Fruit fly (Drosophila melanogaster) whole organism, embryonic: ENCODE results near the gene CG9948.

Experiments
- Ada2b ChIP-seq: fragments of 200-800 bp; sonication (Bioruptor generic); IDR thresholded peaks from 2 replicates; pipeline ENCODE4 v1.3.6; 2022; ENCODE audit warnings: missing biosample characterization, missing genetic modification characterization
- Adf1 ChIP-seq: fragments of 200-800 bp; sonication (Bioruptor generic); IDR thresholded peaks from 2 replicates; pipeline ENCODE4 v1.3.6; 2022; ENCODE audit warnings: missing biosample characterization, missing genetic modification characterization
- CG10462 ChIP-seq: fragments of 200-800 bp; sonication (Bioruptor generic); optimal IDR thresholded peaks from 2 replicates; lab custom pipeline; 2016; ENCODE audit warnings: missing biosample characterization, missing genetic modification characterization
- CG10979 ChIP-seq: fragments of 200-800 bp; sonication (Bioruptor generic); optimal IDR thresholded peaks from 2 replicates; lab custom pipeline; 2018; ENCODE audit warnings: missing biosample characterization, mild to moderate bottlenecking, missing genetic modification characterization, moderate library complexity
- CG11093 ChIP-seq: fragments of 200-800 bp; sonication (Bioruptor generic); IDR thresholded peaks from 3 replicates; pipeline ENCODE4 v1.3.6; 2022; ENCODE audit warnings: missing biosample characterization, missing genetic modification characterization
- CG12391 ChIP-seq: fragments of 200-800 bp; sonication (Bioruptor generic); optimal IDR thresholded peaks from 3 replicates; lab custom pipeline; 2018; ENCODE audit warnings: missing biosample characterization, mild to moderate bottlenecking, missing genetic modification characterization, moderate library complexity
- CG13624 ChIP-seq: fragments of 200-800 bp; sonication (Bioruptor generic); optimal IDR thresholded peaks from 2 replicates; lab custom pipeline; 2016; ENCODE audit warnings: missing biosample characterization, missing genetic modification characterization
- CG14860 ChIP-seq: fragments of 200-800 bp; sonication (Bioruptor generic); IDR thresholded peaks from 3 replicates; pipeline ENCODE4 v1.3.6; 2022; ENCODE audit warnings: missing biosample characterization, missing genetic modification characterization; ENCODE audit not compliant: partially characterized antibody
- CG1529 ChIP-seq: fragments of 200-800 bp; sonication (Bioruptor generic); optimal IDR thresholded peaks from 3 replicates; lab custom pipeline; 2018; ENCODE audit warnings: missing biosample characterization, missing genetic modification characterization
- CG15601 ChIP-seq: fragments of 200-800 bp; sonication (Bioruptor generic); optimal IDR thresholded peaks from 3 replicates; lab custom pipeline; 2019; ENCODE audit warnings: missing biosample characterization, mild to moderate bottlenecking, missing genetic modification characterization, moderate library complexity
- CG1602 ChIP-seq: fragments of 200-800 bp; sonication (Bioruptor generic); optimal IDR thresholded peaks from 3 replicates; lab custom pipeline; 2016; ENCODE audit warnings: missing biosample characterization, missing genetic modification characterization
- CG2202 ChIP-seq: fragments of 200-800 bp; sonication (Bioruptor generic); optimal IDR thresholded peaks from 2 replicates; lab custom pipeline; 2018; ENCODE audit warnings: missing biosample characterization, mild to moderate bottlenecking, missing genetic modification characterization
- CG2712 ChIP-seq: fragments of 200-800 bp; optimal IDR thresholded peaks from 3 replicates; lab custom pipeline; 2019; ENCODE audit warnings: missing biosample characterization, mild to moderate bottlenecking, missing genetic modification characterization, moderate library complexity
- CG31441 ChIP-seq: fragments of 200-800 bp; sonication (Bioruptor generic); IDR thresholded peaks from 2 replicates; pipeline ENCODE4 v1.3.6; 2022; ENCODE audit warnings: missing biosample characterization, missing genetic modification characterization
- CG34224 ChIP-seq: fragments of 200-800 bp; sonication (Bioruptor generic); IDR thresholded peaks from 3 replicates; pipeline ENCODE4 v1.3.6; 2022; ENCODE audit warnings: missing biosample characterization, missing genetic modification characterization; ENCODE audit not compliant: partially characterized antibody
- CG43689 ChIP-seq: fragments of 200-800 bp; sonication (Bioruptor generic); IDR thresholded peaks from 2 replicates; pipeline ENCODE4 v1.3.6; 2022; ENCODE audit warnings: missing biosample characterization, missing genetic modification characterization
- CG5180 ChIP-seq: fragments of 200-800 bp; sonication (Bioruptor generic); optimal IDR thresholded peaks from 3 replicates; lab custom pipeline; 2017; ENCODE audit warnings: missing biosample characterization, missing genetic modification characterization, mild to moderate bottlenecking, moderate library complexity, missing genetic modification reagents
- CG6791 ChIP-seq: fragments of 200-800 bp; sonication (Bioruptor generic); IDR thresholded peaks from 3 replicates; pipeline ENCODE4 v1.3.6; 2022; ENCODE audit warnings: missing biosample characterization, missing genetic modification characterization; ENCODE audit not compliant: partially characterized antibody
- CG9797 ChIP-seq: fragments of 200-800 bp; sonication (Bioruptor generic); optimal IDR thresholded peaks from 3 replicates; lab custom pipeline; 2018; ENCODE audit warnings: missing biosample characterization, mild to moderate bottlenecking, missing genetic modification characterization
- CoRest ChIP-seq: fragments of 200-800 bp; sonication (Bioruptor generic); optimal IDR thresholded peaks from 3 replicates; lab custom pipeline; 2018; ENCODE audit warnings: missing biosample characterization, mild to moderate bottlenecking, missing genetic modification characterization, moderate library complexity
- D ChIP-seq, 2 experiments: fragments of 200-800 bp in 1 of 2; fragments of >200 bp in 1 of 2; sonication (Bioruptor generic) in 1 of 2; optimal IDR thresholded peaks; 2 replicates in 1 of 2; 3 replicates in 1 of 2; lab custom pipeline; 2017; ENCODE audit warnings: mild to moderate bottlenecking in 1 of 2, missing biosample characterization in 1 of 2, missing genetic modification characterization in 1 of 2, missing genetic modification reagents in 1 of 2
- E2f2 ChIP-seq: fragments of 200-800 bp; sonication (Bioruptor generic); IDR thresholded peaks from 2 replicates; pipeline ENCODE4 v1.3.6; 2022; ENCODE audit warnings: missing biosample characterization, missing genetic modification characterization
- Ets97D ChIP-seq: fragments of 200-800 bp; sonication (Bioruptor generic); optimal IDR thresholded peaks from 3 replicates; lab custom pipeline; 2016; ENCODE audit warnings: missing biosample characterization, missing genetic modification characterization
- H2.0 ChIP-seq: fragments of 200-800 bp; sonication (Bioruptor generic); IDR thresholded peaks from 2 replicates; pipeline ENCODE4 v1.3.6; 2022; ENCODE audit warnings: missing biosample characterization, missing genetic modification characterization
- HHEX ChIP-seq: fragments of 200-800 bp; sonication (Bioruptor generic); optimal IDR thresholded peaks from 3 replicates; lab custom pipeline; 2017; ENCODE audit warnings: missing biosample characterization, mild to moderate bottlenecking, missing genetic modification characterization, missing genetic modification reagents
- HLH54F ChIP-seq: fragments of 200-800 bp; sonication (Bioruptor generic); optimal IDR thresholded peaks from 3 replicates; lab custom pipeline; 2016; ENCODE audit warnings: missing biosample characterization, missing genetic modification characterization
- Hr3 ChIP-seq: fragments of 200-800 bp; sonication (Bioruptor generic); optimal IDR thresholded peaks from 3 replicates; lab custom pipeline; 2016; ENCODE audit warnings: missing biosample characterization, missing genetic modification characterization
- Jarid2 ChIP-seq: fragments of 200-800 bp; sonication (Bioruptor generic); optimal IDR thresholded peaks from 3 replicates; lab custom pipeline; 2017; ENCODE audit warnings: mild to moderate bottlenecking, missing biosample characterization, missing genetic modification reagents, missing genetic modification characterization
- Kr ChIP-seq: fragments of 200-800 bp; sonication (Bioruptor generic); optimal IDR thresholded peaks from 2 replicates; lab custom pipeline; 2017; ENCODE audit warnings: missing biosample characterization, mild to moderate bottlenecking, missing genetic modification characterization
- MESR4 ChIP-seq: fragments of 200-800 bp; sonication (Bioruptor generic); optimal IDR thresholded peaks from 2 replicates; lab custom pipeline; 2018; ENCODE audit warnings: missing biosample characterization, mild to moderate bottlenecking, missing genetic modification characterization, moderate library complexity
- Mad ChIP-seq: fragments of 200-800 bp; sonication (Bioruptor generic); optimal IDR thresholded peaks from 2 replicates; lab custom pipeline; 2016; ENCODE audit warnings: missing biosample characterization, missing genetic modification characterization
- Meics ChIP-seq: fragments of 200-800 bp; sonication (Bioruptor generic); optimal IDR thresholded peaks from 2 replicates; lab custom pipeline; 2017; ENCODE audit warnings: missing biosample characterization, mild to moderate bottlenecking, missing genetic modification characterization
- Xrp1 ChIP-seq: fragments of 200-800 bp; sonication (Bioruptor generic); IDR thresholded peaks from 2 replicates; pipeline ENCODE4 v1.3.6; 2022; ENCODE audit warnings: missing biosample characterization, missing genetic modification characterization
- bbx ChIP-seq: fragments of 200-800 bp; sonication (Bioruptor generic); IDR thresholded peaks from 2 replicates; pipeline ENCODE4 v1.3.6; 2022; ENCODE audit warnings: missing biosample characterization, missing genetic modification characterization; ENCODE audit not compliant: partially characterized antibody
- cas ChIP-seq: fragments of 200-800 bp; sonication (Bioruptor generic); IDR thresholded peaks from 2 replicates; pipeline ENCODE4 v1.3.6; 2022; ENCODE audit warnings: missing biosample characterization, missing genetic modification characterization
- chif ChIP-seq, 2 experiments: fragments of 200-800 bp; sonication (Bioruptor generic); optimal IDR thresholded peaks; 3 replicates each; lab custom pipeline; 2016; ENCODE audit warnings: missing biosample characterization in 2 of 2, missing genetic modification characterization in 2 of 2
- gcm ChIP-seq: fragments of 200-800 bp; sonication (Bioruptor generic); optimal IDR thresholded peaks from 2 replicates; lab custom pipeline; 2019; ENCODE audit warnings: missing biosample characterization, mild to moderate bottlenecking, missing genetic modification characterization, moderate library complexity
- grn ChIP-seq: fragments of 200-800 bp; sonication (Bioruptor generic); optimal IDR thresholded peaks from 3 replicates; lab custom pipeline; 2017; ENCODE audit warnings: missing biosample characterization, missing genetic modification characterization
- jumu ChIP-seq: fragments of 200-800 bp; sonication (Bioruptor generic); optimal IDR thresholded peaks from 3 replicates; lab custom pipeline; 2016; ENCODE audit warnings: missing biosample characterization, missing genetic modification characterization
- klu ChIP-seq: fragments of 200-800 bp; sonication (Bioruptor generic); IDR thresholded peaks from 2 replicates; pipeline ENCODE4 v1.3.6; 2022; ENCODE audit warnings: missing biosample characterization, missing genetic modification characterization
- mirr ChIP-seq: fragments of 200-800 bp; sonication (Bioruptor generic); optimal IDR thresholded peaks from 3 replicates; lab custom pipeline; 2018; ENCODE audit warnings: missing biosample characterization, mild to moderate bottlenecking, missing genetic modification characterization
- nerfin-2 ChIP-seq: fragments of 200-800 bp; sonication (Bioruptor generic); IDR thresholded peaks from 2 replicates; pipeline ENCODE4 v1.3.6; 2022; ENCODE audit warnings: missing biosample characterization, missing genetic modification characterization; ENCODE audit not compliant: partially characterized antibody
- oc ChIP-seq: fragments of 200-800 bp; sonication (Bioruptor generic); optimal IDR thresholded peaks from 2 replicates; lab custom pipeline; 2018; ENCODE audit warnings: missing biosample characterization, mild to moderate bottlenecking, missing genetic modification characterization, moderate library complexity
- pan ChIP-seq, 4 experiments: fragments of >200 bp in 3 of 4; fragments of 200-800 bp in 1 of 4; sonication (Bioruptor generic) in 1 of 4; optimal IDR thresholded peaks in 3 of 4; IDR thresholded peaks in 1 of 4; 2 replicates each; pipeline versions ENCODE4 v1.3.6 to Lab custom; 2017 to 2022; ENCODE audit warnings: missing biosample characterization in 2 of 4, missing genetic modification characterization in 2 of 4, mixed read lengths in 1 of 4
- ro ChIP-seq: fragments of 200-800 bp; sonication (Bioruptor generic); IDR thresholded peaks from 2 replicates; pipeline ENCODE4 v1.3.6; 2022; ENCODE audit warnings: missing biosample characterization, missing genetic modification characterization
- sisA ChIP-seq: fragments of 200-800 bp; sonication (Bioruptor generic); IDR thresholded peaks from 2 replicates; pipeline ENCODE4 v1.3.6; 2022; ENCODE audit warnings: missing biosample characterization, missing genetic modification characterization

Gene CG9948

dm6 chr3L:6955254-6956229 is at the start of gene CG9948, which contains the start of gene CG10077 (continued):
- TF ChIP-seq pan (optimal IDR thresholded peaks at IDR 0.05; lab: Kevin White, UChicago) (no peak), pan (GFP tag; optimal IDR thresholded peaks at IDR 0.05 in 1 of 2, IDR thresholded peaks at IDR 0.05 in 1 of 2) (peak in 1 of 2 experiments; percentile 94), CG6791 (GFP tag; lab: Robert Waterston, UW) (peak; percentile 80), Ada2b (peak; percentile 94), gcm (GFP tag; lab: Kevin White, UChicago) (peak; percentile 92), CG13624 (GFP tag; lab: Kevin White, UChicago) (peak; percentile 47), Meics (peak; percentile 90), oc (tag; lab: Kevin White, UChicago) (no peak), Xrp1 (GFP tag; lab: Robert Waterston, UW) (peak; percentile 95), CG15601 (tag; lab: Kevin White, UChicago) (peak; percentile 86), HHEX (GFP tag; lab: Kevin White, UChicago) (peak; percentile 87), E2f2 (GFP tag; lab: Robert Waterston, UW) (peak; percentile 72), Adf1 (GFP tag; lab: Robert Waterston, UW) (peak; percentile 47), Kr (no peak), CoRest (tag; lab: Kevin White, UChicago) (peak; percentile 91), CG43689 (GFP tag; lab: Robert Waterston, UW) (peak; percentile 64), CG9797 (peak; percentile 45), Jarid2 (GFP tag; lab: Kevin White, UChicago) (peak; percentile 47), Hr3 (GFP tag; lab: Kevin White, UChicago) (peak; percentile 89), ro (peak; percentile 53; the same call in 1 of the 2 replicates), nerfin-2 (GFP tag; lab: Robert Waterston, UW) (peak; percentile 76), MESR4 (GFP tag; lab: Kevin White, UChicago) (peak; percentile 92), HLH54F (GFP tag; lab: Kevin White, UChicago) (peak; percentile 51), CG12391 (tag; lab: Kevin White, UChicago) (peak; percentile 93), CG5180 (GFP tag; lab: Kevin White, UChicago) (peak; percentile 65), mirr (GFP tag; lab: Kevin White, UChicago) (peak; percentile 83), CG1529 (GFP tag; lab: Kevin White, UChicago) (peak; percentile 80), cas (GFP tag; lab: Robert Waterston, UW) (no peak), CG11093 (peak; percentile 83), CG2202 (tag; lab: Kevin White, UChicago) (peak; percentile 83), klu (GFP tag; lab: Robert Waterston, UW) (peak; percentile 69), CG10979 (peak; percentile 89), CG10462 (GFP tag; lab: Kevin White, UChicago) (peak; percentile 77), CG34224 (GFP tag; lab: Robert Waterston, UW) (peak; percentile 83; the same call in 2 of the 3 replicates), CG1602 (GFP tag; lab: Kevin White, UChicago) (peak; percentile 90), sisA (GFP tag; lab: Robert Waterston, UW) (peak; percentile 93), CG14860 (GFP tag; lab: Robert Waterston, UW) (peak; percentile 82), bbx (GFP tag; lab: Robert Waterston, UW) (peak; percentile 76), Mad (GFP tag; lab: Kevin White, UChicago) (peak; percentile 56), H2.0 (peak; percentile 92), grn (GFP tag; lab: Kevin White, UChicago) (no peak), CG31441 (GFP tag; lab: Robert Waterston, UW) (peak; percentile 90), Ets97D (GFP tag; lab: Kevin White, UChicago) (peak; percentile 27), CG2712 (tag; lab: Kevin White, UChicago) (peak; percentile 92), chif (GFP tag; optimal IDR thresholded peaks at IDR 0.05; lab: Kevin White, UChicago) (peak; percentile 32 to 77), jumu (GFP tag; lab: Kevin White, UChicago) (peak; percentile 38), D (optimal IDR thresholded peaks at IDR 0.05; lab: Kevin White, UChicago) (no peak), D (GFP tag; optimal IDR thresholded peaks at IDR 0.05; lab: Kevin White, UChicago) (peak; percentile 76)
